Fruit fly (Drosophila melanogaster) whole organism, embryonic: ENCODE results near the gene Mst89B.
A peak's percentile ranks its signal among the peaks of the same experiment; 100 is the strongest.

Experiments used
- Antp ChIP-seq: fragments of 200-800 bp; sonication (Bioruptor generic); optimal IDR thresholded peaks from 3 replicates; lab custom pipeline; 2016; ENCODE audit warnings: missing biosample characterization, missing genetic modification characterization
- Atf6 ChIP-seq: fragments of 200-800 bp; sonication (Bioruptor generic); IDR thresholded peaks from 2 replicates; pipeline ENCODE4 v1.3.6; 2022; ENCODE audit warnings: missing biosample characterization, missing genetic modification characterization
- CG10462 ChIP-seq: fragments of 200-800 bp; sonication (Bioruptor generic); optimal IDR thresholded peaks from 2 replicates; lab custom pipeline; 2016; ENCODE audit warnings: missing biosample characterization, missing genetic modification characterization
- CG10979 ChIP-seq: fragments of 200-800 bp; sonication (Bioruptor generic); optimal IDR thresholded peaks from 2 replicates; lab custom pipeline; 2018; ENCODE audit warnings: missing biosample characterization, mild to moderate bottlenecking, missing genetic modification characterization, moderate library complexity
- CG11560 ChIP-seq: fragments of 200-800 bp; sonication (Bioruptor generic); IDR thresholded peaks from 3 replicates; pipeline ENCODE4 v1.3.6; 2022; ENCODE audit warnings: missing biosample characterization, missing genetic modification characterization
- CG12299 ChIP-seq: fragments of 200-800 bp; sonication (Bioruptor generic); optimal IDR thresholded peaks from 2 replicates; lab custom pipeline; 2018; ENCODE audit warnings: missing biosample characterization, mild to moderate bottlenecking, missing genetic modification characterization
- CG12391 ChIP-seq: fragments of 200-800 bp; sonication (Bioruptor generic); optimal IDR thresholded peaks from 3 replicates; lab custom pipeline; 2018; ENCODE audit warnings: missing biosample characterization, mild to moderate bottlenecking, missing genetic modification characterization, moderate library complexity
- CG14860 ChIP-seq: fragments of 200-800 bp; sonication (Bioruptor generic); IDR thresholded peaks from 3 replicates; pipeline ENCODE4 v1.3.6; 2022; ENCODE audit warnings: missing biosample characterization, missing genetic modification characterization; ENCODE audit not compliant: partially characterized antibody
- CG15269 ChIP-seq: fragments of 200-800 bp; sonication (Bioruptor generic); optimal IDR thresholded peaks from 2 replicates; lab custom pipeline; 2018; ENCODE audit warnings: missing biosample characterization, mild to moderate bottlenecking, missing genetic modification characterization, moderate library complexity
- CG1647 ChIP-seq: fragments of 200-800 bp; sonication (Bioruptor generic); optimal IDR thresholded peaks from 3 replicates; lab custom pipeline; 2016; ENCODE audit warnings: missing biosample characterization, missing genetic modification characterization
- CG18011 ChIP-seq: fragments of 200-800 bp; sonication (Bioruptor generic); optimal IDR thresholded peaks from 2 replicates; lab custom pipeline; 2017; ENCODE audit warnings: missing biosample characterization, missing genetic modification characterization, mild to moderate bottlenecking, moderate library complexity, missing genotype
- CG2120 ChIP-seq: fragments of 200-800 bp; sonication (Bioruptor generic); optimal IDR thresholded peaks from 3 replicates; lab custom pipeline; 2016; ENCODE audit warnings: missing biosample characterization, missing genetic modification characterization
- CG2712 ChIP-seq: fragments of 200-800 bp; optimal IDR thresholded peaks from 3 replicates; lab custom pipeline; 2019; ENCODE audit warnings: missing biosample characterization, mild to moderate bottlenecking, missing genetic modification characterization, moderate library complexity
- CG4404 ChIP-seq: fragments of 200-800 bp; sonication (Bioruptor generic); IDR thresholded peaks from 2 replicates; pipeline ENCODE4 v1.3.6; 2022; ENCODE audit warnings: missing biosample characterization, missing genetic modification characterization
- CG6254 ChIP-seq: fragments of 200-800 bp; sonication (Bioruptor generic); optimal IDR thresholded peaks from 3 replicates; lab custom pipeline; 2017; ENCODE audit warnings: mild to moderate bottlenecking, missing biosample characterization, missing genetic modification reagents, missing genetic modification characterization
- CG6791 ChIP-seq: fragments of 200-800 bp; sonication (Bioruptor generic); IDR thresholded peaks from 3 replicates; pipeline ENCODE4 v1.3.6; 2022; ENCODE audit warnings: missing biosample characterization, missing genetic modification characterization; ENCODE audit not compliant: partially characterized antibody
- CG6813 ChIP-seq: fragments of 200-800 bp; sonication (Bioruptor generic); optimal IDR thresholded peaks from 2 replicates; lab custom pipeline; 2017; ENCODE audit warnings: missing biosample characterization, missing genetic modification characterization, mild to moderate bottlenecking, moderate library complexity, missing genetic modification reagents
- CG7372 ChIP-seq: fragments of 200-800 bp; sonication (Bioruptor generic); IDR thresholded peaks from 2 replicates; pipeline ENCODE4 v1.3.6; 2022; ENCODE audit warnings: missing biosample characterization, missing genetic modification characterization
- CG8281 ChIP-seq: fragments of 200-800 bp; sonication (Bioruptor generic); optimal IDR thresholded peaks from 2 replicates; lab custom pipeline; 2018; ENCODE audit warnings: missing biosample characterization, mild to moderate bottlenecking, missing genetic modification characterization, moderate library complexity
- CG9727 ChIP-seq: fragments of 200-800 bp; sonication (Bioruptor generic); optimal IDR thresholded peaks from 3 replicates; lab custom pipeline; 2017; ENCODE audit warnings: missing biosample characterization, mild to moderate bottlenecking, missing genetic modification characterization
- CTCF ChIP-seq: fragments of 200-800 bp; sonication (Bioruptor generic); optimal IDR thresholded peaks from 2 replicates; lab custom pipeline; 2017; ENCODE audit warnings: missing biosample characterization, mild to moderate bottlenecking, missing genetic modification characterization, moderate library complexity
- CrebB ChIP-seq: fragments of 200-800 bp; sonication (Bioruptor generic); optimal IDR thresholded peaks from 3 replicates; lab custom pipeline; 2018; ENCODE audit warnings: missing biosample characterization, mild to moderate bottlenecking, missing genetic modification characterization
- D ChIP-seq, 2 experiments: fragments of 200-800 bp in 1 of 2; fragments of >200 bp in 1 of 2; sonication (Bioruptor generic) in 1 of 2; optimal IDR thresholded peaks; 2 replicates in 1 of 2; 3 replicates in 1 of 2; lab custom pipeline; 2017; ENCODE audit warnings: mild to moderate bottlenecking in 1 of 2, missing biosample characterization in 1 of 2, missing genetic modification characterization in 1 of 2, missing genetic modification reagents in 1 of 2
- E2f2 ChIP-seq: fragments of 200-800 bp; sonication (Bioruptor generic); IDR thresholded peaks from 2 replicates; pipeline ENCODE4 v1.3.6; 2022; ENCODE audit warnings: missing biosample characterization, missing genetic modification characterization
- Hand ChIP-seq: fragments of 200-800 bp; sonication (Bioruptor generic); optimal IDR thresholded peaks from 2 replicates; lab custom pipeline; 2017; ENCODE audit warnings: mild to moderate bottlenecking, missing biosample characterization, missing genetic modification reagents, missing genetic modification characterization
- Hr39 ChIP-seq: fragments of >200 bp; optimal IDR thresholded peaks from 2 replicates; lab custom pipeline; 2017
- MTF-1 ChIP-seq: fragments of 200-800 bp; sonication (Bioruptor generic); optimal IDR thresholded peaks from 2 replicates; lab custom pipeline; 2018; ENCODE audit warnings: missing biosample characterization, mild to moderate bottlenecking, missing genetic modification characterization, borderline replicate concordance
- Rx ChIP-seq: fragments of 200-800 bp; sonication (Bioruptor generic); IDR thresholded peaks from 2 replicates; pipeline ENCODE4 v1.3.6; 2022; ENCODE audit warnings: missing biosample characterization, missing genetic modification characterization
- Side ChIP-seq: fragments of 200-800 bp; sonication (Bioruptor generic); optimal IDR thresholded peaks from 2 replicates; lab custom pipeline; 2016; ENCODE audit warnings: missing biosample characterization, missing genetic modification characterization
- Six4 ChIP-seq: fragments of 200-800 bp; sonication (Bioruptor generic); optimal IDR thresholded peaks from 2 replicates; lab custom pipeline; 2016; ENCODE audit warnings: missing biosample characterization, missing genetic modification characterization
- ap ChIP-seq: fragments of 200-800 bp; sonication (Bioruptor generic); IDR thresholded peaks from 2 replicates; pipeline ENCODE4 v1.3.6; 2022; ENCODE audit warnings: missing biosample characterization, missing genetic modification characterization
- bab2 ChIP-seq: fragments of 200-800 bp; sonication (Bioruptor generic); optimal IDR thresholded peaks from 2 replicates; lab custom pipeline; 2016; ENCODE audit warnings: missing biosample characterization, missing genetic modification characterization
- cato ChIP-seq: fragments of 200-800 bp; sonication (Bioruptor generic); optimal IDR thresholded peaks from 2 replicates; lab custom pipeline; 2016; ENCODE audit warnings: missing biosample characterization, missing genetic modification characterization, borderline replicate concordance
- corto ChIP-seq: fragments of 200-800 bp; sonication (Bioruptor generic); optimal IDR thresholded peaks from 2 replicates; lab custom pipeline; 2016; ENCODE audit warnings: missing biosample characterization, mild to moderate bottlenecking, missing genetic modification characterization, moderate library complexity
- dmrt11E ChIP-seq: fragments of 200-800 bp; sonication (Bioruptor generic); optimal IDR thresholded peaks from 3 replicates; lab custom pipeline; 2018; ENCODE audit warnings: missing biosample characterization, mild to moderate bottlenecking, missing genetic modification characterization, moderate library complexity
- dpn ChIP-seq, 2 experiments: fragments of 200-800 bp; sonication (Bioruptor generic); optimal IDR thresholded peaks; 3 replicates each; lab custom pipeline; 2016; ENCODE audit warnings: missing biosample characterization in 2 of 2, missing genetic modification characterization in 2 of 2
- en ChIP-seq: fragments of 200-800 bp; sonication (Bioruptor generic); optimal IDR thresholded peaks from 2 replicates; lab custom pipeline; 2016; ENCODE audit warnings: missing biosample characterization, missing genetic modification characterization
- exex ChIP-seq: fragments of 200-800 bp; sonication (Bioruptor generic); optimal IDR thresholded peaks from 4 replicates; lab custom pipeline; 2018; ENCODE audit warnings: missing biosample characterization, mild to moderate bottlenecking, missing genetic modification characterization, moderate library complexity
- gce ChIP-seq: fragments of 200-800 bp; sonication (Bioruptor generic); IDR thresholded peaks from 3 replicates; pipeline ENCODE4 v1.3.6; 2022; ENCODE audit warnings: missing biosample characterization, missing genetic modification characterization
- jing ChIP-seq: fragments of 200-800 bp; sonication (Bioruptor generic); optimal IDR thresholded peaks from 2 replicates; lab custom pipeline; 2018; ENCODE audit warnings: missing biosample characterization, mild to moderate bottlenecking, missing genetic modification characterization
- mam ChIP-seq: fragments of 200-800 bp; sonication (Bioruptor generic); optimal IDR thresholded peaks from 3 replicates; lab custom pipeline; 2016; ENCODE audit warnings: missing biosample characterization, missing genetic modification characterization
- nerfin-2 ChIP-seq: fragments of 200-800 bp; sonication (Bioruptor generic); IDR thresholded peaks from 2 replicates; pipeline ENCODE4 v1.3.6; 2022; ENCODE audit warnings: missing biosample characterization, missing genetic modification characterization; ENCODE audit not compliant: partially characterized antibody
- pho ChIP-seq: fragments of 200-800 bp; sonication (Bioruptor generic); optimal IDR thresholded peaks from 2 replicates; lab custom pipeline; 2016; ENCODE audit warnings: missing biosample characterization, missing genetic modification characterization
- ro ChIP-seq: fragments of 200-800 bp; sonication (Bioruptor generic); IDR thresholded peaks from 2 replicates; pipeline ENCODE4 v1.3.6; 2022; ENCODE audit warnings: missing biosample characterization, missing genetic modification characterization
- sd ChIP-seq: fragments of 200-800 bp; sonication (Bioruptor generic); optimal IDR thresholded peaks from 3 replicates; lab custom pipeline; 2018; ENCODE audit warnings: missing biosample characterization, mild to moderate bottlenecking, missing genetic modification characterization, moderate library complexity
- sens ChIP-seq: fragments of 200-800 bp; sonication (Bioruptor generic); peaks from one replicate; lab custom pipeline; 2016; ENCODE audit warnings: missing biosample characterization, missing genetic modification characterization
- sisA ChIP-seq: fragments of 200-800 bp; sonication (Bioruptor generic); IDR thresholded peaks from 2 replicates; pipeline ENCODE4 v1.3.6; 2022; ENCODE audit warnings: missing biosample characterization, missing genetic modification characterization
- ssp ChIP-seq: fragments of 200-800 bp; sonication (Bioruptor generic); IDR thresholded peaks from 2 replicates; pipeline ENCODE4 v1.3.6; 2022; ENCODE audit warnings: missing biosample characterization, missing genetic modification characterization
- tin ChIP-seq: fragments of 200-800 bp; sonication (Bioruptor generic); optimal IDR thresholded peaks from 3 replicates; lab custom pipeline; 2016; ENCODE audit warnings: missing biosample characterization, missing genetic modification characterization
- wor ChIP-seq: fragments of 200-800 bp; sonication (Bioruptor generic); IDR thresholded peaks from 2 replicates; pipeline ENCODE4 v1.3.6; 2022; ENCODE audit warnings: missing biosample characterization, missing genetic modification characterization

Gene Mst89B

DNA sequence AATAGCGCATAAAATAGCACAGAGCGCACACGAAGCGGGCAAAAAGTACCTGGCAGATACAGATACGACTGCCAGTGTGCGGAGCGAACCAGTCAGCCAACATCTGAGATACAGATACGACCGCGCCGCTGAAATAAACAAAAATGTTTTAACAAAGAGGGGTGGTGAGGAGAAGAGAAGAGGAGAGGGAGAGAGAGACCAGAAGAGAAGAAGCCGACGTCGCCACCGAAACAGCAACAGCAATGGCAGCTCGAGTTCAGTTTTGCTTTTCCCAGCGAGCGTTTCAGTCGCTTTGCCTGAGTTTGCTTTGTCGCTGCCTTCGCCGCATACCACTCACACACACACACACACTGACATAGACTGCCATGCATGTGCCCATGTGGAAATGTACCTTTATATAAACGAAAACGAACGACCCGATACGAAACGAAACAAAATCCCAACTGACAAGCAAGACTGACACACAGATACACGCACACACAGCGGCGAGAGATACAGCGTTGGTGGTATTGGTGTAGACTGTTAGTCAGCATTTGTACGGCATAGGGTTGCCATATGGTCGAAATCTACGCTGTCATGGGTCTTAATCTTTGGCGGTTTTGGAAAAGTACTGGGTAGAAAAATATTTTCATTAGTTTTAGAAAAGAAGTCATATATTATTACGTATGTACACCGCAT lies 25.6 kb upstream of the Mst89B start (continued):
- TF ChIP-seq cato (GFP tag; lab: Kevin White, UChicago): no peak
- TF ChIP-seq jing (GFP tag; lab: Kevin White, UChicago): no peak
- TF ChIP-seq CG9727 (GFP tag; lab: Kevin White, UChicago): no peak
- TF ChIP-seq CG10462 (GFP tag; lab: Kevin White, UChicago): peak; percentile 87
- TF ChIP-seq CG2120 (GFP tag; lab: Kevin White, UChicago): peak; percentile 56
- no peak for TF ChIP-seq CG11560
- peak; percentile 39 for TF ChIP-seq Hand (GFP tag; lab: Kevin White, UChicago)
- TF ChIP-seq sens: peak; percentile 76
- TF ChIP-seq CG10979 (tag; lab: Kevin White, UChicago): no peak
- no peak for TF ChIP-seq wor
- TF ChIP-seq CG12299 (tag; lab: Kevin White, UChicago): peak; percentile 44
- TF ChIP-seq CG14860 (GFP tag; lab: Robert Waterston, UW): no peak
- no peak for TF ChIP-seq CG8281 (tag; lab: Kevin White, UChicago)
- peak in 1 of 2 experiments; percentile 31 for TF ChIP-seq dpn (GFP tag; optimal IDR thresholded peaks at IDR 0.05; lab: Kevin White, UChicago)
- TF ChIP-seq CG6791 (GFP tag; lab: Robert Waterston, UW): no peak
- peak; percentile 96 for TF ChIP-seq sd
- no peak for TF ChIP-seq ap
- TF ChIP-seq CG2712: peak; percentile 3
- TF ChIP-seq sisA (GFP tag; lab: Robert Waterston, UW): no peak
- TF ChIP-seq CrebB (tag; lab: Kevin White, UChicago): peak; percentile 74
- TF ChIP-seq Hr39 (lab: Kevin White, UChicago): no peak
- TF ChIP-seq gce (GFP tag; lab: Robert Waterston, UW): no peak
- no peak for TF ChIP-seq ro (GFP tag; lab: Robert Waterston, UW)
- no peak for TF ChIP-seq Atf6
- peak; percentile 4 for TF ChIP-seq tin (GFP tag; lab: Kevin White, UChicago)
- TF ChIP-seq ssp (GFP tag; lab: Robert Waterston, UW): no peak
- TF ChIP-seq Antp: peak; percentile 16
- no peak for TF ChIP-seq CG6254 (GFP tag; lab: Kevin White, UChicago)
- TF ChIP-seq pho (GFP tag; lab: Kevin White, UChicago): peak; percentile 51
- TF ChIP-seq dmrt11E (tag; lab: Kevin White, UChicago): no peak
- TF ChIP-seq CG4404 (GFP tag; lab: Robert Waterston, UW): no peak
- peak; percentile 43 for TF ChIP-seq CG6813 (GFP tag; lab: Kevin White, UChicago)
- TF ChIP-seq CG18011: no peak
- TF ChIP-seq Side: no peak
- TF ChIP-seq E2f2: no peak
- no peak for TF ChIP-seq corto (GFP tag; lab: Kevin White, UChicago)
- peak; percentile 42 for TF ChIP-seq Six4 (GFP tag; lab: Kevin White, UChicago)
- TF ChIP-seq exex (tag; lab: Kevin White, UChicago): peak; percentile 18
- peak; percentile 46 for TF ChIP-seq MTF-1 (GFP tag; lab: Kevin White, UChicago)
- TF ChIP-seq D (optimal IDR thresholded peaks at IDR 0.05; lab: Kevin White, UChicago): peak; percentile 33
- peak; percentile 0 for TF ChIP-seq D (GFP tag; optimal IDR thresholded peaks at IDR 0.05; lab: Kevin White, UChicago)
- no peak for TF ChIP-seq en (GFP tag; lab: Kevin White, UChicago)
- no peak for TF ChIP-seq nerfin-2 (GFP tag; lab: Robert Waterston, UW)
- TF ChIP-seq CTCF (GFP tag; lab: Kevin White, UChicago): peak; percentile 17
- peak; percentile 9 for TF ChIP-seq CG15269
- no peak for TF ChIP-seq CG7372 (GFP tag; lab: Robert Waterston, UW)
- TF ChIP-seq mam (GFP tag; lab: Kevin White, UChicago): peak; percentile 48
- TF ChIP-seq CG1647: peak; percentile 60
- no peak for TF ChIP-seq CG12391
- no peak for TF ChIP-seq bab2 (GFP tag; lab: Kevin White, UChicago)
- TF ChIP-seq Rx: no peak
